Fruit fly (Drosophila melanogaster): ENCODE data around the gene CG13895.

Gene CG13895

DNA sequence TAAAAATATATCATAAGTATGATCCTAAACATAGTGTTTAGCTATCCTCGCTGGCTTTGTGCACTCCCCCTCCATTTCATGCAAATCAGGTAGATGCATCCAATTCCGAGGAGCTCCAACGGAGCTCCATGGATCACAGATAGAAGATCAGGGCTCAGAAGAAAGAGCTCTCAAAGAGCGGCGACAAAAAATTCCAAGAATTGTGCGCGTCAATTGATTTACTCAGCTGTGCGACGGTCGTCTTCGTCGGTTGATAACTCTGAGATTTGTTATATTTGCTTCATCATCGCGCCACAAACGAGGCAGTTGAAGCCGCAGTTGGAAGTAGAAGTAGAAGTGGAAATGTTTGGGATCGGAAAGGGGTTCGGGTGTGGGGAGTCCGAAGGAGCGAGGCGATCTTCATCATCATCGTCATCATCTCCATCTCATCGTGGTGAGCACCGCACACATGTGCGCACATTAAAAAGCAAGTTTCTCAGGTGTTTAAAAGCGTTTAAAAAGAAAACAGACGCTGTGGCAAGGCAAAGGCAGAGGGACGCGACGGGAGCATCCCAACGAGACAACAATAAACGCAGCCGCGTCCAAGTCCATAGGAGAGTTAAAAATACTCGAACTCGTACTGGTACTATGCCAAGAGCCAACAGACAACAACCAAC is 25.3 kb upstream of the CG13895 start (continued):
- TF ChIP-seq CG6175 (GFP tag; IDR thresholded peaks at IDR 0.05) (0 out of 3 replicates have a peak, but pooled peaks have one; percentile 54), sens (GFP tag) (peak; percentile 46), CG1233 (GFP tag; optimal IDR thresholded peaks at IDR 0.05) (no peak), CG14965 (GFP tag; optimal IDR thresholded peaks at IDR 0.05; ENCODE audit: borderline replicate concordance) (no peak), crol (GFP tag; IDR thresholded peaks at IDR 0.05) (peak; percentile 41; the same call in 1 of the 2 replicates), yki (optimal IDR thresholded peaks at IDR 0.05) (no peak)

DNA sequence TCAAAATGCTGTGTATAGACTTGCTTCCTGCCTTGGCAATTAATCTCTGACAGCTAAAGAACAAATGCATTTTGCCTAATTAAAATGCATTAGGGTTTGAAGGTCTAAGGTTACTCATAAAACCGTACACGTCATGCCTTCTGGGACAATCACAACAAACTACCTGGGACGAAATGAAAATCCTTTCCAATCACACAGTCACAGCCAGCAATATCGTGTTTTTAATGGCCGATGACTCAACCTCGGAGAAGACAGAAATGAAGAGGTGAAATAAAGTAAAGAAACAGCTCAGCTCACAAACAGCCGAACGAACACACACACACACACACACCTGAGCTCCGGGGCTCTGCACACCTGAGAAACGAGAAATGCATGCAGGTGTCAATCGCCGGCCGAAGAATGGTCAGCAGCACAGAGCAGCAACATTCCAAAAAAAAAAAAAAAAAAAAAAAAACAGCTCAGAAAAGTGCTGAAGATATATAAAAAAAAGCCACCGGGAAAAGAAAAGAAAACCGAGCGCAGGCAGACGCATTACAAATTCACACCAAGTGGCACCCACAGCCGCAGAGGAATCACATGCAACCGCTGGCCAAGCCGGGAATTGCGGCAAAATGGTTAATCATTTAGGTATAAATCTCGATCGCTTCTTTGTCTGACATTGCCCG is 24.4 kb upstream of the CG13895 start:
- peak; percentile 62; the same call in 1 of the 2 replicates for TF ChIP-seq CG32772 (GFP tag; IDR thresholded peaks at IDR 0.05)
- TF ChIP-seq kni (GFP tag; optimal IDR thresholded peaks at IDR 0.05), result peak; percentile 67
- TF ChIP-seq CG7271 (tag; optimal IDR thresholded peaks at IDR 0.05), result no peak
- peak in 1 of 2 experiments; percentile 88 for TF ChIP-seq tll (GFP tag; optimal IDR thresholded peaks at IDR 0.05)
- peak; percentile 22 for TF ChIP-seq ac (GFP tag; optimal IDR thresholded peaks at IDR 0.05)
- no peak for TF ChIP-seq CG12744 (GFP tag; optimal IDR thresholded peaks at IDR 0.05)
- TF ChIP-seq sqz (GFP tag; optimal IDR thresholded peaks at IDR 0.05), result peak; percentile 77
- no peak for TF ChIP-seq Optix (GFP tag; IDR thresholded peaks at IDR 0.05)
- TF ChIP-seq ci (GFP tag; IDR thresholded peaks at IDR 0.05), result peak; percentile 48; the same call in 1 of the 3 replicates
- TF ChIP-seq cg (GFP tag; optimal IDR thresholded peaks at IDR 0.05), result peak; percentile 27
- peak; percentile 52 for TF ChIP-seq zen (tag; optimal IDR thresholded peaks at IDR 0.05)
- peak; percentile 65 for TF ChIP-seq sens (GFP tag)
- TF ChIP-seq pros (GFP tag; optimal IDR thresholded peaks at IDR 0.05), result peak; percentile 55
- no peak for TF ChIP-seq onecut (GFP tag; IDR thresholded peaks at IDR 0.05)
- TF ChIP-seq z (GFP tag; IDR thresholded peaks at IDR 0.05), result peak; percentile 65; the same call in 1 of the 3 replicates
- peak; percentile 7 for TF ChIP-seq CG17359 (tag; optimal IDR thresholded peaks at IDR 0.05)
- TF ChIP-seq chm (GFP tag; IDR thresholded peaks at IDR 0.05), result 0 out of 2 replicates have a peak, but pooled peaks have one; percentile 37
- 0 out of 3 replicates have a peak, but pooled peaks have one; percentile 7 for TF ChIP-seq CG2199 (GFP tag; IDR thresholded peaks at IDR 0.05)

DNA sequence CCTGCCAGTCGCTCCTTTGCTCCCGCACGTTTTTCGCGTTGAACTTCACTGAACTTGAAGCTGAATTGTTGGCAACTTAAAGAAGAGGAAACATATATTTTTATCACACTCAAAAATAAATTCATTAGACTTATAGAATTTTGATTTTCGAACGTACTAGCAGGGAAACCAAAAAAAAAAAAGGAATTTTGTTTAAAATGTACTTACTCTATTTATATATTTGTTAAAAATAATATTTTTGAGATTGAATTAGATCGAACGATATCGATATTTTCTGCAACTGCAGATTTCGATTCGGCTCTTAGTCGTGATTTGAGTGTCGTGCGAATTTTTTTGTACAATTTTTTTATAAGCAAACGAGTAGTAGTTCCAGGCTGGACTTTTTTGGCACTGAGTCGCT is 23.5 kb upstream of the CG13895 start:
- TF ChIP-seq danr (GFP tag; IDR thresholded peaks at IDR 0.05), result no peak
- no peak for TF ChIP-seq nom (GFP tag; optimal IDR thresholded peaks at IDR 0.05)

DNA sequence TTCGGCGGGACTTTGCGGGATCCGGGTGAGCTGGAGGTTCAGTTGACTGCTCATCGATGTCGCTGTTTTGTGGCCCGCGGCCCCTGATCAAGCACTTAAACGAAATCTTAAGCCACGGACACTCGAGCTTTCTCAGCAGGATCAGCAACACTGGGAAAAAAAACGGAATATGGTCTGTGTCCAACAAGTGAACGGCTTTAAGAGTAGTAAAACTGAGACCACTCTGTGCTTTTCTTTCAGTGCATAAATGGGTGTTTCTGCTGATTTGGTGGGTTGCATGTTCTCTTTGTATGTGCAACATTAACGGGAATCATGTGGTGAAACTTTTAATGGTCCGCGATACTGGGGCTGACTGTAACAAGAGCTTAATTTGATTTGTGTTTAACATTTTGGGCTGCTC is 21.3 kb upstream of the CG13895 start:
- TF ChIP-seq ci (GFP tag; IDR thresholded peaks at IDR 0.05) (no peak), hkb (optimal IDR thresholded peaks at IDR 0.05) (peak; percentile 8), hkb (GFP tag; IDR thresholded peaks at IDR 0.05) (no peak)

DNA sequence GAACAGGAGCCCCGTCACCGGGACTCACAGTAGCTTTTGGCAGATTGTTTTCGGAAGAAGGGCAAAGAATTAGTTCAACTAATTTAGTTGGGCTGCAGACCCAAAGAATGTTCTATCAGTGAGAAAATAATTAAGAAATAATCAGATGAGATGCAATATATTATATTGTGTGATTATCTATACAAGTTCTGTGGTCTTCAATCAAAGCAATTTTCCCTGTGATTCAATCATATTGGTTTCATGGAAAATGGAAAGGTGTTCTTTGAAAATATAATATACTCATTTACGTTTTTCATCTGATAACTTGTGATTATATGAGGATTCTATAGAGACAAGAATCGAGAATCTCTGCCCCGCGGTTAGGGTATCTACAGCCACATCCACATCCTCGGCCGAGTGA is 20.6 kb upstream of the CG13895 start:
- TF ChIP-seq sens (GFP tag) (peak; percentile 49), slbo (GFP tag; IDR thresholded peaks at IDR 0.05) (no peak), fd102C (GFP tag; optimal IDR thresholded peaks at IDR 0.05) (no peak), ERR (GFP tag; optimal IDR thresholded peaks at IDR 0.05) (no peak), caup (GFP tag; optimal IDR thresholded peaks at IDR 0.05; ENCODE audit: severe bottlenecking) (no peak), CG31224 (GFP tag; IDR thresholded peaks at IDR 0.05) (no peak), CG4730 (GFP tag; IDR thresholded peaks at IDR 0.05) (no peak), CG13775 (GFP tag; optimal IDR thresholded peaks at IDR 0.05) (no peak)

Measured in whole organism, embryonic.